Fruit fly (Drosophila melanogaster): ENCODE data around the gene CG3819.

- TF ChIP-seq CG12768 (GFP tag; optimal IDR thresholded peaks at IDR 0.05) (no peak), CG5204 (GFP tag; optimal IDR thresholded peaks at IDR 0.05) (no peak), CG14711 (tag; optimal IDR thresholded peaks at IDR 0.05) (no peak), cnc (optimal IDR thresholded peaks at IDR 0.05) (no peak), kay (GFP tag; ENCODE audit: borderline replicate concordance) (no peak), CG1620 (GFP tag; optimal IDR thresholded peaks at IDR 0.05) (no peak), Crg-1 (GFP tag; optimal IDR thresholded peaks at IDR 0.05) (no peak), CG33017 (tag; optimal IDR thresholded peaks at IDR 0.05) (no peak), toe (GFP tag; optimal IDR thresholded peaks at IDR 0.05) (no peak), CG7045 (GFP tag; optimal IDR thresholded peaks at IDR 0.05) (no peak), Clk (GFP tag; optimal IDR thresholded peaks at IDR 0.05) (no peak), CG11617 (GFP tag; optimal IDR thresholded peaks at IDR 0.05) (no peak), pad (GFP tag; optimal IDR thresholded peaks at IDR 0.05) (no peak), Mnt (GFP tag; optimal IDR thresholded peaks at IDR 0.05) (no peak)
Observed at dm6 chr3L:18914100-18914683, 7.7 kb downstream of the CG3819 start, which contains the start of gene COX6AL2.

Data from whole organism, adult.